Fruit fly (Drosophila melanogaster) whole organism, embryonic: ENCODE measurements around the gene caz.
A peak's percentile ranks its signal among the peaks of the same experiment; 100 is the strongest.

ENCODE experiments used
- Antp ChIP-seq: fragments of 200-800 bp; sonication (Bioruptor generic); optimal IDR thresholded peaks from 3 replicates; lab custom pipeline; 2016; ENCODE audit warnings: missing biosample characterization, missing genetic modification characterization
- CG1024 ChIP-seq: fragments of 200-800 bp; sonication (Bioruptor generic); IDR thresholded peaks from 2 replicates; pipeline ENCODE4 v1.3.6; 2022; ENCODE audit warnings: missing biosample characterization, missing genetic modification characterization
- CG10959 ChIP-seq: fragments of 200-800 bp; sonication (Bioruptor generic); IDR thresholded peaks from 2 replicates; pipeline ENCODE4 v1.3.6; 2022; ENCODE audit warnings: missing biosample characterization, missing genetic modification characterization
- CG11093 ChIP-seq: fragments of 200-800 bp; sonication (Bioruptor generic); IDR thresholded peaks from 3 replicates; pipeline ENCODE4 v1.3.6; 2022; ENCODE audit warnings: missing biosample characterization, missing genetic modification characterization
- CG11560 ChIP-seq: fragments of 200-800 bp; sonication (Bioruptor generic); IDR thresholded peaks from 3 replicates; pipeline ENCODE4 v1.3.6; 2022; ENCODE audit warnings: missing biosample characterization, missing genetic modification characterization
- CG14441 ChIP-seq: fragments of 200-800 bp; sonication (Bioruptor generic); IDR thresholded peaks from 2 replicates; pipeline ENCODE4 v1.3.6; 2022; ENCODE audit warnings: missing biosample characterization, missing genetic modification characterization
- CG1529 ChIP-seq: fragments of 200-800 bp; sonication (Bioruptor generic); optimal IDR thresholded peaks from 3 replicates; lab custom pipeline; 2018; ENCODE audit warnings: missing biosample characterization, missing genetic modification characterization
- CG1603 ChIP-seq: fragments of 200-800 bp; sonication (Bioruptor generic); optimal IDR thresholded peaks from 2 replicates; lab custom pipeline; 2019; ENCODE audit warnings: missing biosample characterization, mild to moderate bottlenecking, missing genetic modification characterization, moderate library complexity
- CG16863 ChIP-seq: fragments of 200-800 bp; sonication (Bioruptor generic); optimal IDR thresholded peaks from 3 replicates; lab custom pipeline; 2016; ENCODE audit warnings: missing biosample characterization, missing genetic modification characterization
- CG17359 ChIP-seq: fragments of 200-800 bp; sonication (Bioruptor generic); optimal IDR thresholded peaks from 3 replicates; lab custom pipeline; 2018; ENCODE audit warnings: missing biosample characterization, mild to moderate bottlenecking, missing genetic modification characterization, moderate library complexity
- CG18476 ChIP-seq: fragments of 200-800 bp; sonication (Bioruptor generic); optimal IDR thresholded peaks from 2 replicates; lab custom pipeline; 2016; ENCODE audit warnings: missing biosample characterization, mild to moderate bottlenecking, missing genetic modification characterization
- CG31224 ChIP-seq: fragments of 200-800 bp; sonication (Bioruptor generic); IDR thresholded peaks from 2 replicates; pipeline ENCODE4 v1.3.6; 2022; ENCODE audit warnings: missing biosample characterization, missing genetic modification characterization
- CG42726 ChIP-seq: fragments of 200-800 bp; sonication (Bioruptor generic); IDR thresholded peaks from 2 replicates; pipeline ENCODE4 v1.3.6; 2022; ENCODE audit warnings: missing biosample characterization, missing genetic modification characterization; ENCODE audit not compliant: partially characterized antibody
- CG4282 ChIP-seq: fragments of 200-800 bp; sonication (Bioruptor generic); optimal IDR thresholded peaks from 2 replicates; lab custom pipeline; 2016; ENCODE audit warnings: missing biosample characterization, missing genetic modification characterization
- CG5953 ChIP-seq: fragments of 200-800 bp; sonication (Bioruptor generic); IDR thresholded peaks from 2 replicates; pipeline ENCODE4 v1.3.6; 2022; ENCODE audit warnings: missing biosample characterization, missing genetic modification characterization
- CG6272 ChIP-seq: fragments of 200-800 bp; sonication (Bioruptor generic); IDR thresholded peaks from 2 replicates; pipeline ENCODE4 v1.3.6; 2022; ENCODE audit warnings: missing biosample characterization, missing genetic modification characterization
- CG6683 ChIP-seq: fragments of 200-800 bp; sonication (Bioruptor generic); optimal IDR thresholded peaks from 2 replicates; lab custom pipeline; 2017; ENCODE audit warnings: missing biosample characterization, mild to moderate bottlenecking, missing genetic modification characterization, missing genetic modification reagents
- CG6813 ChIP-seq: fragments of 200-800 bp; sonication (Bioruptor generic); optimal IDR thresholded peaks from 2 replicates; lab custom pipeline; 2017; ENCODE audit warnings: missing biosample characterization, missing genetic modification characterization, mild to moderate bottlenecking, moderate library complexity, missing genetic modification reagents
- CG7271 ChIP-seq: fragments of 200-800 bp; sonication (Bioruptor generic); optimal IDR thresholded peaks from 2 replicates; lab custom pipeline; 2018; ENCODE audit warnings: missing biosample characterization, mild to moderate bottlenecking, missing genetic modification characterization, moderate library complexity
- CG8924 ChIP-seq: fragments of 200-800 bp; optimal IDR thresholded peaks from 3 replicates; lab custom pipeline; 2019; ENCODE audit warnings: missing biosample characterization, mild to moderate bottlenecking, missing genetic modification characterization, moderate library complexity
- CG9932 ChIP-seq: fragments of 200-800 bp; sonication (Bioruptor generic); IDR thresholded peaks from 2 replicates; pipeline ENCODE4 v1.3.6; 2022; ENCODE audit warnings: missing biosample characterization, missing genetic modification characterization
- Chrac-16 ChIP-seq: fragments of 200-800 bp; sonication (Bioruptor generic); optimal IDR thresholded peaks from 3 replicates; lab custom pipeline; 2016; ENCODE audit warnings: missing biosample characterization, missing genetic modification characterization
- D ChIP-seq, 2 experiments: fragments of 200-800 bp in 1 of 2; fragments of >200 bp in 1 of 2; sonication (Bioruptor generic) in 1 of 2; optimal IDR thresholded peaks; 2 replicates in 1 of 2; 3 replicates in 1 of 2; lab custom pipeline; 2017; ENCODE audit warnings: mild to moderate bottlenecking in 1 of 2, missing biosample characterization in 1 of 2, missing genetic modification characterization in 1 of 2, missing genetic modification reagents in 1 of 2
- Dbx ChIP-seq: fragments of 200-800 bp; sonication (Bioruptor generic); IDR thresholded peaks from 3 replicates; pipeline ENCODE4 v1.3.6; 2022; ENCODE audit warnings: missing biosample characterization, missing genetic modification characterization
- Dll ChIP-seq: fragments of 200-800 bp; sonication (Bioruptor generic); IDR thresholded peaks from 4 replicates; pipeline ENCODE4 v1.3.6; 2022; ENCODE audit warnings: missing biosample characterization, missing genetic modification characterization; ENCODE audit not compliant: partially characterized antibody
- Ets65A ChIP-seq: fragments of 200-800 bp; sonication (Bioruptor generic); peaks from one replicate; lab custom pipeline; 2016; ENCODE audit warnings: missing biosample characterization, missing genetic modification characterization
- Ets97D ChIP-seq: fragments of 200-800 bp; sonication (Bioruptor generic); optimal IDR thresholded peaks from 3 replicates; lab custom pipeline; 2016; ENCODE audit warnings: missing biosample characterization, missing genetic modification characterization
- Gug ChIP-seq: fragments of 200-800 bp; sonication (Bioruptor generic); IDR thresholded peaks from 4 replicates; pipeline ENCODE4 v1.3.6; 2022; ENCODE audit warnings: missing biosample characterization, missing genetic modification characterization
- Hmx ChIP-seq: fragments of 200-800 bp; sonication (Bioruptor generic); optimal IDR thresholded peaks from 2 replicates; lab custom pipeline; 2016; ENCODE audit warnings: missing biosample characterization, missing genetic modification characterization
- NFAT ChIP-seq: fragments of 200-800 bp; sonication (Bioruptor generic); IDR thresholded peaks from 2 replicates; pipeline ENCODE4 v1.3.6; 2022; ENCODE audit warnings: missing biosample characterization, missing genetic modification characterization
- Spps ChIP-seq: fragments of 200-800 bp; sonication (Bioruptor generic); optimal IDR thresholded peaks from 2 replicates; lab custom pipeline; 2018; ENCODE audit warnings: missing biosample characterization, mild to moderate bottlenecking, missing genetic modification characterization
- Xrp1 ChIP-seq: fragments of 200-800 bp; sonication (Bioruptor generic); IDR thresholded peaks from 2 replicates; pipeline ENCODE4 v1.3.6; 2022; ENCODE audit warnings: missing biosample characterization, missing genetic modification characterization
- amos ChIP-seq: fragments of 200-800 bp; sonication (Bioruptor generic); IDR thresholded peaks from 2 replicates; pipeline ENCODE4 v1.3.6; 2022; ENCODE audit warnings: missing biosample characterization, missing genetic modification characterization; ENCODE audit not compliant: partially characterized antibody
- bbx ChIP-seq: fragments of 200-800 bp; sonication (Bioruptor generic); IDR thresholded peaks from 2 replicates; pipeline ENCODE4 v1.3.6; 2022; ENCODE audit warnings: missing biosample characterization, missing genetic modification characterization; ENCODE audit not compliant: partially characterized antibody
- bigmax ChIP-seq: fragments of 200-800 bp; sonication (Bioruptor generic); optimal IDR thresholded peaks from 2 replicates; lab custom pipeline; 2018; ENCODE audit warnings: missing biosample characterization, mild to moderate bottlenecking, missing genetic modification characterization
- chif ChIP-seq, 2 experiments: fragments of 200-800 bp; sonication (Bioruptor generic); optimal IDR thresholded peaks; 3 replicates each; lab custom pipeline; 2016; ENCODE audit warnings: missing biosample characterization in 2 of 2, missing genetic modification characterization in 2 of 2
- crp ChIP-seq, 2 experiments: fragments of 200-800 bp; sonication (Bioruptor generic); optimal IDR thresholded peaks; 2 replicates in 1 of 2; 3 replicates in 1 of 2; lab custom pipeline; 2017; ENCODE audit warnings: missing biosample characterization in 2 of 2, missing genetic modification characterization in 2 of 2, mild to moderate bottlenecking in 1 of 2, moderate library complexity in 1 of 2
- eve ChIP-seq, 2 experiments: fragments of >200 bp; optimal IDR thresholded peaks; 2 replicates each; lab custom pipeline; 2017; ENCODE audit warnings: missing biosample characterization in 2 of 2, missing genetic modification characterization in 2 of 2
- gem ChIP-seq: fragments of 200-800 bp; sonication (Bioruptor generic); optimal IDR thresholded peaks from 2 replicates; lab custom pipeline; 2019; ENCODE audit warnings: missing biosample characterization, mild to moderate bottlenecking, missing genetic modification characterization, moderate library complexity
- gfzf ChIP-seq: fragments of 200-800 bp; sonication (Bioruptor generic); optimal IDR thresholded peaks from 2 replicates; lab custom pipeline; 2016; ENCODE audit warnings: missing biosample characterization, mild to moderate bottlenecking, missing genetic modification characterization, moderate library complexity
- her ChIP-seq: fragments of 200-800 bp; sonication (Bioruptor generic); optimal IDR thresholded peaks from 2 replicates; lab custom pipeline; 2016; ENCODE audit warnings: missing biosample characterization, missing genetic modification characterization
- insv ChIP-seq, 2 experiments: fragments of 200-800 bp; sonication (Bioruptor generic); optimal IDR thresholded peaks; 3 replicates each; lab custom pipeline; 2016 to 2018; ENCODE audit warnings: missing biosample characterization in 2 of 2, missing genetic modification characterization in 2 of 2
- lab ChIP-seq: fragments of 200-800 bp; sonication (Bioruptor generic); optimal IDR thresholded peaks from 3 replicates; lab custom pipeline; 2017; ENCODE audit warnings: missing biosample characterization, missing genetic modification characterization, mild to moderate bottlenecking, moderate library complexity, missing genetic modification reagents
- oc ChIP-seq: fragments of 200-800 bp; sonication (Bioruptor generic); optimal IDR thresholded peaks from 2 replicates; lab custom pipeline; 2018; ENCODE audit warnings: missing biosample characterization, mild to moderate bottlenecking, missing genetic modification characterization, moderate library complexity
- rib ChIP-seq: fragments of 200-800 bp; sonication (Bioruptor generic); IDR thresholded peaks from 2 replicates; pipeline ENCODE4 v1.3.6; 2022; ENCODE audit warnings: missing biosample characterization, missing genetic modification characterization
- schlank ChIP-seq: fragments of 200-800 bp; sonication (Bioruptor generic); optimal IDR thresholded peaks from 2 replicates; lab custom pipeline; 2018; ENCODE audit warnings: missing biosample characterization, mild to moderate bottlenecking, missing genetic modification characterization
- slbo ChIP-seq: fragments of 200-800 bp; sonication (Bioruptor generic); IDR thresholded peaks from 2 replicates; pipeline ENCODE4 v1.3.6; 2022; ENCODE audit warnings: missing biosample characterization, missing genetic modification characterization
- sob ChIP-seq: fragments of 200-800 bp; sonication (Bioruptor generic); IDR thresholded peaks from 2 replicates; pipeline ENCODE4 v1.3.6; 2022; ENCODE audit warnings: missing biosample characterization, missing genetic modification characterization
- vfl ChIP-seq: fragments of 200-800 bp; sonication (Bioruptor generic); optimal IDR thresholded peaks from 2 replicates; lab custom pipeline; 2016; ENCODE audit warnings: missing biosample characterization, missing genetic modification characterization
- vnd ChIP-seq: fragments of 200-800 bp; sonication (Bioruptor generic); IDR thresholded peaks from 3 replicates; pipeline ENCODE4 v1.3.6; 2022; ENCODE audit warnings: missing biosample characterization, missing genetic modification characterization; ENCODE audit not compliant: partially characterized antibody

Gene caz

dm6 chrX:16270795-16271194, 17.8 kb upstream of the caz start, which contains the start of gene Mfe2 (continued):
- TF ChIP-seq NFAT = peak; percentile 69
- TF ChIP-seq CG31224 (GFP tag; lab: Robert Waterston, UW) = no peak
- no peak for TF ChIP-seq D (optimal IDR thresholded peaks at IDR 0.05; lab: Kevin White, UChicago)
- TF ChIP-seq D (GFP tag; optimal IDR thresholded peaks at IDR 0.05; lab: Kevin White, UChicago) = no peak
- peak; percentile 71 for TF ChIP-seq rib (GFP tag; lab: Robert Waterston, UW)
- peak; percentile 30; the same call in 1 of the 4 replicates for TF ChIP-seq Gug
- no peak for TF ChIP-seq bigmax (GFP tag; lab: Kevin White, UChicago)
- TF ChIP-seq CG42726 (GFP tag; lab: Robert Waterston, UW) = peak; percentile 41; the same call in 1 of the 2 replicates
- peak; percentile 51; the same call in 1 of the 2 replicates for TF ChIP-seq Xrp1 (GFP tag; lab: Robert Waterston, UW)
- peak; percentile 84 for TF ChIP-seq CG9932
- TF ChIP-seq bbx (GFP tag; lab: Robert Waterston, UW) = peak; percentile 40
- TF ChIP-seq slbo (GFP tag; lab: Robert Waterston, UW) = peak; percentile 85
- TF ChIP-seq CG1529 (GFP tag; lab: Kevin White, UChicago) = no peak
- TF ChIP-seq vnd (GFP tag; lab: Robert Waterston, UW) = no peak
- peak; percentile 41 for TF ChIP-seq CG17359
- no peak for TF ChIP-seq Spps (tag; lab: Kevin White, UChicago)
- TF ChIP-seq CG6813 (GFP tag; lab: Kevin White, UChicago) = peak; percentile 7
- TF ChIP-seq CG11093 = no peak
- no peak for TF ChIP-seq schlank
- no peak; the same call in 1 of the 2 replicates for TF ChIP-seq CG10959 (GFP tag; lab: Robert Waterston, UW)
- TF ChIP-seq chif (GFP tag; optimal IDR thresholded peaks at IDR 0.05; lab: Kevin White, UChicago) = peak; percentile 29 to 65
- no peak for TF ChIP-seq CG14441 (GFP tag; lab: Robert Waterston, UW)
- 0 out of 2 replicates have a peak, but pooled peaks have one; percentile 7 for TF ChIP-seq CG6272 (GFP tag; lab: Robert Waterston, UW)
- no peak for TF ChIP-seq eve (GFP tag; optimal IDR thresholded peaks at IDR 0.05; lab: Kevin White, UChicago)
- TF ChIP-seq CG7271 (tag; lab: Kevin White, UChicago) = no peak
- peak; percentile 93 for TF ChIP-seq gfzf
- TF ChIP-seq CG6683 (GFP tag; lab: Kevin White, UChicago) = peak; percentile 13
- peak; percentile 70; the same call in 2 of the 3 replicates for TF ChIP-seq CG11560
- peak; percentile 86 for TF ChIP-seq sob (GFP tag; lab: Robert Waterston, UW)
- peak; percentile 33 for TF ChIP-seq vfl (GFP tag; lab: Kevin White, UChicago)
- TF ChIP-seq CG8924 = peak; percentile 42
- TF ChIP-seq Ets97D (GFP tag; lab: Kevin White, UChicago) = peak; percentile 88
- TF ChIP-seq Antp = peak; percentile 59
- no peak for TF ChIP-seq Chrac-16
- peak; percentile 90 for TF ChIP-seq CG1603
- peak; percentile 97 for TF ChIP-seq Ets65A (GFP tag; lab: Kevin White, UChicago)
- TF ChIP-seq CG18476 (GFP tag; lab: Kevin White, UChicago) = no peak
- peak; percentile 32 for TF ChIP-seq oc
- TF ChIP-seq CG5953 (GFP tag; lab: Robert Waterston, UW) = no peak
- TF ChIP-seq CG1024 (GFP tag; lab: Robert Waterston, UW) = 0 out of 2 replicates have a peak, but pooled peaks have one; percentile 17
- TF ChIP-seq CG16863 (GFP tag; lab: Kevin White, UChicago) = no peak
- TF ChIP-seq insv (GFP tag; optimal IDR thresholded peaks at IDR 0.05; lab: Kevin White, UChicago) = peak in 1 of 2 experiments; percentile 56
- TF ChIP-seq amos (GFP tag; lab: Robert Waterston, UW) = peak; percentile 49; the same call in 1 of the 2 replicates
- TF ChIP-seq Hmx (GFP tag; lab: Kevin White, UChicago) = no peak
- TF ChIP-seq Dbx (GFP tag; lab: Robert Waterston, UW) = peak; percentile 78
- TF ChIP-seq crp (GFP tag; optimal IDR thresholded peaks at IDR 0.05; lab: Kevin White, UChicago) = peak in 1 of 2 experiments; percentile 14
- peak; percentile 70 for TF ChIP-seq her (GFP tag; lab: Kevin White, UChicago)
- no peak for TF ChIP-seq lab (GFP tag; lab: Kevin White, UChicago)
- TF ChIP-seq Dll (GFP tag; lab: Robert Waterston, UW) = peak; percentile 50; the same call in 3 of the 4 replicates
- no peak for TF ChIP-seq gem (tag; lab: Kevin White, UChicago)
- peak; percentile 70 for TF ChIP-seq CG4282 (GFP tag; lab: Kevin White, UChicago)
